Worm (Caenorhabditis elegans): ENCODE results near the gene Y32H12A.7.

- no peak for TF ChIP-seq pha-4 (tag; optimal IDR thresholded peaks at IDR 0.05)
- TF ChIP-seq blmp-1 (tag; optimal IDR thresholded peaks at IDR 0.05) = no peak
- TF ChIP-seq unc-62 (GFP tag; optimal IDR thresholded peaks at IDR 0.05) = no peak
- no peak for TF ChIP-seq lin-13 (tag; optimal IDR thresholded peaks at IDR 0.05)
- TF ChIP-seq elt-1 (tag; optimal IDR thresholded peaks at IDR 0.05; ENCODE audit: borderline replicate concordance, insufficient read depth) = no peak
- no peak for TF ChIP-seq nhr-237 (tag; optimal IDR thresholded peaks at IDR 0.05)
Observed at ce11 chrIII:5424363-5424762, 39.1 kb upstream of the Y32H12A.7 start.

All from whole organism, mixed stage, embryonic.